Worm (Caenorhabditis elegans) whole organism, L3 larva: Measurements from ENCODE around the gene C02B8.7.

Experiments used
- ZK546.5 ChIP-seq: sonication (generic microtip); optimal IDR thresholded peaks from 2 replicates; lab custom pipeline; 2017; ENCODE audit warnings: missing biosample characterization, missing genetic modification characterization
- aly-2 ChIP-seq: fragments of 150-350 bp; optimal IDR thresholded peaks from 2 replicates; lab custom pipeline; 2014; ENCODE audit warnings: missing biosample characterization, missing genetic modification characterization
- ama-1 ChIP-seq: fragments of 150-350 bp; optimal IDR thresholded peaks from 2 replicates; lab custom pipeline; 2018
- ceh-28 ChIP-seq: fragments of 150-350 bp; optimal IDR thresholded peaks from 2 replicates; lab custom pipeline; 2014; ENCODE audit warnings: missing biosample characterization, missing genetic modification reagents, missing genetic modification characterization
- ceh-82 ChIP-seq: fragments of 150-350 bp; optimal IDR thresholded peaks from 2 replicates; lab custom pipeline; 2014; ENCODE audit warnings: missing biosample characterization, missing genetic modification characterization
- daf-12 ChIP-seq: fragments of 150-350 bp; optimal IDR thresholded peaks from 2 replicates; lab custom pipeline; 2014; ENCODE audit warnings: missing biosample characterization, missing genetic modification reagents, missing genetic modification characterization
- egl-27 ChIP-seq: sonication (generic microtip); optimal IDR thresholded peaks from 4 replicates; lab custom pipeline; 2017; ENCODE audit warnings: missing biosample characterization, missing genetic modification reagents, missing genetic modification characterization
- egl-5 ChIP-seq: fragments of 150-350 bp; optimal IDR thresholded peaks from 2 replicates; lab custom pipeline; 2017; ENCODE audit warnings: missing biosample characterization, missing genetic modification reagents, missing genetic modification characterization, inconsistent platforms
- elt-2 ChIP-seq: sonication (generic microtip); optimal IDR thresholded peaks from 2 replicates; lab custom pipeline; 2016; ENCODE audit warnings: missing genetic modification reagents, mild to moderate bottlenecking, missing genetic modification characterization, missing compliant biosample characterization
- elt-3 ChIP-seq, 3 experiments: fragments of 150-350 bp in 1 of 3; sonication (generic microtip) in 2 of 3; optimal IDR thresholded peaks; 2 replicates in 2 of 3; 4 replicates in 1 of 3; lab custom pipeline; 2014 to 2017; ENCODE audit warnings: missing biosample characterization in 3 of 3, missing genetic modification characterization in 3 of 3
- fkh-10 ChIP-seq: sonication (generic microtip); optimal IDR thresholded peaks from 2 replicates; lab custom pipeline; 2017; ENCODE audit warnings: missing biosample characterization, missing genetic modification reagents, missing genetic modification characterization
- hmg-11 ChIP-seq: sonication (generic microtip); optimal IDR thresholded peaks from 2 replicates; lab custom pipeline; 2016; ENCODE audit warnings: missing genetic modification characterization, missing compliant biosample characterization
- lin-15B ChIP-seq: fragments of 150-350 bp; optimal IDR thresholded peaks from 2 replicates; lab custom pipeline; 2014; ENCODE audit warnings: missing biosample characterization, missing genetic modification characterization
- lin-39 ChIP-seq: fragments of 150-350 bp; optimal IDR thresholded peaks from 2 replicates; lab custom pipeline; 2018; ENCODE audit warnings: missing biosample characterization, missing genetic modification reagents, missing genetic modification characterization
- lsy-12 ChIP-seq: sonication (generic microtip); optimal IDR thresholded peaks from 2 replicates; lab custom pipeline; 2016; ENCODE audit warnings: mild to moderate bottlenecking, missing genetic modification characterization, missing compliant biosample characterization
- mdl-1 ChIP-seq: fragments of 150-350 bp; optimal IDR thresholded peaks from 2 replicates; lab custom pipeline; 2014; ENCODE audit warnings: missing biosample characterization, missing genetic modification characterization
- mml-1 ChIP-seq: fragments of 150-350 bp; sonication (generic microtip); optimal IDR thresholded peaks from 3 replicates; lab custom pipeline; 2014; ENCODE audit warnings: missing biosample characterization, missing genetic modification characterization
- nfya-1 ChIP-seq: sonication (generic microtip); optimal IDR thresholded peaks from 2 replicates; lab custom pipeline; 2017; ENCODE audit warnings: missing genetic modification characterization, mild to moderate bottlenecking, missing compliant biosample characterization, antibody characterized with exemption, moderate library complexity; ENCODE audit not compliant: insufficient read depth
- nhr-11 ChIP-seq: fragments of 150-350 bp; optimal IDR thresholded peaks from 2 replicates; lab custom pipeline; 2014; ENCODE audit warnings: missing biosample characterization, missing genetic modification characterization
- nhr-12 ChIP-seq: fragments of 150-350 bp; optimal IDR thresholded peaks from 2 replicates; lab custom pipeline; 2014; ENCODE audit warnings: missing biosample characterization, missing genetic modification characterization
- nhr-23 ChIP-seq: fragments of 150-350 bp; optimal IDR thresholded peaks from 2 replicates; lab custom pipeline; 2014; ENCODE audit warnings: missing biosample characterization, missing genetic modification reagents, missing genetic modification characterization
- nhr-237 ChIP-seq: fragments of 150-350 bp; optimal IDR thresholded peaks from 2 replicates; lab custom pipeline; 2014; ENCODE audit warnings: missing biosample characterization, missing genetic modification characterization
- nhr-25 ChIP-seq: sonication (generic microtip); optimal IDR thresholded peaks from 2 replicates; lab custom pipeline; 2017; ENCODE audit warnings: missing biosample characterization, missing genetic modification characterization
- nhr-43 ChIP-seq: sonication (generic microtip); optimal IDR thresholded peaks from 2 replicates; lab custom pipeline; 2016; ENCODE audit warnings: mild to moderate bottlenecking, missing genetic modification characterization, missing compliant biosample characterization; ENCODE audit not compliant: poor library complexity, severe bottlenecking
- nhr-67 ChIP-seq: fragments of 150-350 bp; optimal IDR thresholded peaks from 2 replicates; lab custom pipeline; 2014; ENCODE audit warnings: missing biosample characterization, missing genetic modification characterization
- nhr-76 ChIP-seq: fragments of 150-350 bp; sonication (generic microtip); optimal IDR thresholded peaks from 5 replicates; lab custom pipeline; 2014; ENCODE audit warnings: missing biosample characterization, missing genetic modification characterization
- pha-4 ChIP-seq: fragments of 150-350 bp; optimal IDR thresholded peaks from 2 replicates; lab custom pipeline; 2014; ENCODE audit warnings: missing biosample characterization, missing genetic modification reagents, missing genetic modification characterization
- pqm-1 ChIP-seq: fragments of 150-350 bp; optimal IDR thresholded peaks from 2 replicates; lab custom pipeline; 2017; ENCODE audit warnings: missing biosample characterization, missing genetic modification characterization, inconsistent platforms
- sea-2 ChIP-seq: fragments of 150-350 bp; sonication (generic microtip); optimal IDR thresholded peaks from 4 replicates; lab custom pipeline; 2014; ENCODE audit warnings: missing biosample characterization, missing genetic modification reagents, missing genetic modification characterization
- skn-1 ChIP-seq: fragments of 150-350 bp; optimal IDR thresholded peaks from 2 replicates; lab custom pipeline; 2014; ENCODE audit warnings: missing biosample characterization, missing genetic modification characterization
- snpc-4 ChIP-seq: fragments of 150-350 bp; optimal IDR thresholded peaks from 2 replicates; lab custom pipeline; 2014; ENCODE audit warnings: missing biosample characterization, missing genetic modification characterization
- tbx-2 ChIP-seq: sonication (generic microtip); optimal IDR thresholded peaks from 2 replicates; lab custom pipeline; 2016; ENCODE audit warnings: mild to moderate bottlenecking, missing genetic modification characterization, missing compliant biosample characterization
- unc-62 ChIP-seq: fragments of 150-350 bp; sonication (generic microtip); optimal IDR thresholded peaks from 4 replicates; lab custom pipeline; 2014; ENCODE audit warnings: missing biosample characterization, missing genetic modification reagents, missing genetic modification characterization
- zag-1 ChIP-seq: fragments of 150-350 bp; optimal IDR thresholded peaks from 2 replicates; lab custom pipeline; 2014; ENCODE audit warnings: missing biosample characterization, missing genetic modification characterization
- ztf-4 ChIP-seq: fragments of 150-350 bp; optimal IDR thresholded peaks from 2 replicates; lab custom pipeline; 2014; ENCODE audit warnings: missing biosample characterization, missing genetic modification characterization

C02B8.7 gene

ce11 chrX:8156502-8156901 is 18.8 kb upstream of the C02B8.7 start:
- TF ChIP-seq nhr-23 (tag; lab: Kevin White, UChicago) (no peak), nhr-25 (tag; lab: Kevin White, UChicago) (peak; percentile 61), snpc-4 (tag; lab: Kevin White, UChicago) (no peak), pha-4 (peak; percentile 32), nfya-1 (tag; lab: Kevin White, UChicago) (peak; percentile 38), ZK546.5 (tag; lab: Kevin White, UChicago) (no peak), tbx-2 (tag; lab: Kevin White, UChicago) (no peak), ama-1 (lab: Kevin White, UChicago) (no peak), elt-3 (tag; optimal IDR thresholded peaks at IDR 0.05; lab: Kevin White, UChicago) (no peak), fkh-10 (no peak), mml-1 (tag; lab: Kevin White, UChicago) (no peak), nhr-43 (tag; lab: Kevin White, UChicago) (peak; percentile 40), hmg-11 (tag; lab: Kevin White, UChicago) (peak; percentile 55), nhr-12 (no peak), zag-1 (tag; lab: Kevin White, UChicago) (no peak), mdl-1 (tag; lab: Kevin White, UChicago) (no peak), ceh-82 (tag; lab: Kevin White, UChicago) (no peak), nhr-237 (tag; lab: Kevin White, UChicago) (no peak), lin-39 (tag; lab: Kevin White, UChicago) (no peak), egl-27 (tag; lab: Kevin White, UChicago) (peak; percentile 21), ztf-4 (tag; lab: Kevin White, UChicago) (no peak), nhr-67 (tag; lab: Kevin White, UChicago) (no peak), skn-1 (tag; lab: Kevin White, UChicago) (no peak), lsy-12 (tag; lab: Kevin White, UChicago) (no peak), nhr-76 (no peak), egl-5 (no peak), pqm-1 (tag; lab: Kevin White, UChicago) (peak; percentile 20), sea-2 (GFP tag; lab: Kevin White, UChicago) (no peak), nhr-11 (no peak), unc-62 (GFP tag; lab: Kevin White, UChicago) (no peak), daf-12 (tag; lab: Kevin White, UChicago) (no peak), aly-2 (tag; lab: Kevin White, UChicago) (no peak), elt-2 (tag; lab: Kevin White, UChicago) (peak; percentile 19)
- TF ChIP-seq, all 47 proteins: peak for 8

DNA sequence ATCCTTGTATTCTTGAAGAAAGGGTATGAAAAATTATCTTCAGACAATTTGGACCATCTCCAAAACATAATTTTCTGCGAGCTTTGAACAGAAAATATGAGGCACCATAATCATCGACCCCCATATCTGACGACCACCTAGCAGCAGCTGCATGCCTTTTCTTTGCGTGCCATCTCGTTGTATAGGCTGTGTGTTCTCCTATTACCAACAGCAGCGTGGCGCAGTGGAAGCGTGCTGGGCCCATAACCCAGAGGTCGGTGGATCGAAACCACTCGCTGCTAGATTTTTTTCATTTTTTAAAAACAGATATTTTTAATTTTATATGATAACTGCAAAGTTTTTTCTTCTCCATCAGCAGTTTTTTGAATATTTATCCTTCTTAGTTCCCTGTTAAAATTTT is 18.3 kb upstream of the C02B8.7 start:
- TF ChIP-seq pha-4 (no peak), nhr-43 (tag; lab: Kevin White, UChicago) (peak; percentile 51)

DNA sequence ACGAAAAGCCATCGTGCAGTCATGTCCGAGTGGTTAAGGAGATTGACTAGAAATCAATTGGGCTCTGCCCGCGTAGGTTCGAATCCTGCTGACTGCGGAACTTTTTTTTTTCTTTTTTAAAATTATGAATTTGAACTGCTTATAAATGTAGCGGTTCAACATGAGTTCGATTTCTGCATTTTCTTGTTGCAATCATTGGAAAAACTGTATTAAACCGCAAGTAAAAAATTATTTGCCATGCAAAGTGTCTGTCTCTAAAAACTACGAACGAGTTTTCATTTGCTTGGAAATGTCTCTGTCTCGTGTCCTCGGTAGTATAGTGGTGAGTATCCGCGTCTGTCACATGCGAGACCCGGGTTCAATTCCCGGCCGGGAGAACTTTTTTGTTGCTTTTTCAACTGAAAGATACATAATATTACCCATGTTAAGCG is 17.8 kb upstream of the C02B8.7 start:
- TF ChIP-seq nhr-23 (tag; lab: Kevin White, UChicago), result peak; percentile 20
- peak; percentile 32 for TF ChIP-seq nfya-1 (tag; lab: Kevin White, UChicago)
- peak; percentile 49 for TF ChIP-seq pha-4
- TF ChIP-seq lin-39 (tag; lab: Kevin White, UChicago), result peak; percentile 11
- TF ChIP-seq elt-2 (tag; lab: Kevin White, UChicago), result peak; percentile 12
- peak; percentile 1 for TF ChIP-seq lin-15B (tag; lab: Kevin White, UChicago)

ce11 chrX:8154374-8154836 is 16.7 kb upstream of the C02B8.7 start:
- peak; percentile 5 for TF ChIP-seq pha-4
- peak; percentile 11 for TF ChIP-seq nhr-43 (tag; lab: Kevin White, UChicago)
- peak; percentile 7 for TF ChIP-seq nfya-1 (tag; lab: Kevin White, UChicago)
- TF ChIP-seq elt-2 (tag; lab: Kevin White, UChicago), result peak; percentile 32
- peak; percentile 1 for TF ChIP-seq ceh-28 (tag; lab: Kevin White, UChicago)
- peak; percentile 35 for TF ChIP-seq hmg-11 (tag; lab: Kevin White, UChicago)
- TF ChIP-seq pqm-1 (tag; lab: Kevin White, UChicago), result peak; percentile 36
